Fruit fly (Drosophila melanogaster): ENCODE data around the gene ND-20L.

Gene ND-20L

dm6 chr3R:29548751-29549150, 33.2 kb downstream of the ND-20L start (continued):
- TF ChIP-seq CkIIα-i1 (GFP tag; IDR thresholded peaks at IDR 0.05), result no peak
- no peak for TF ChIP-seq Camta (GFP tag; optimal IDR thresholded peaks at IDR 0.05)
- peak; percentile 40 for TF ChIP-seq CG3407 (GFP tag; optimal IDR thresholded peaks at IDR 0.05)
- TF ChIP-seq lilli (GFP tag; optimal IDR thresholded peaks at IDR 0.05), result no peak
- no peak for TF ChIP-seq CG10274 (GFP tag; optimal IDR thresholded peaks at IDR 0.05)
- TF ChIP-seq stwl (tag; optimal IDR thresholded peaks at IDR 0.05), result no peak
- TF ChIP-seq Lpt (GFP tag; optimal IDR thresholded peaks at IDR 0.05), result no peak
- TF ChIP-seq CG15073 (GFP tag; optimal IDR thresholded peaks at IDR 0.05), result no peak
- no peak for TF ChIP-seq fd64A (GFP tag; optimal IDR thresholded peaks at IDR 0.05)
- no peak for TF ChIP-seq Hmx (GFP tag; optimal IDR thresholded peaks at IDR 0.05)
- no peak for TF ChIP-seq Poxn (GFP tag; IDR thresholded peaks at IDR 0.05)
- TF ChIP-seq sens (GFP tag), result peak; percentile 68
- TF ChIP-seq CG3065 (GFP tag; optimal IDR thresholded peaks at IDR 0.05), result no peak
- TF ChIP-seq MTF-1 (GFP tag; optimal IDR thresholded peaks at IDR 0.05; ENCODE audit: borderline replicate concordance), result peak; percentile 0
- TF ChIP-seq CG15011 (GFP tag; optimal IDR thresholded peaks at IDR 0.05), result no peak
- TF ChIP-seq CG8924 (tag; optimal IDR thresholded peaks at IDR 0.05), result no peak
- TF ChIP-seq NK7.1 (GFP tag; optimal IDR thresholded peaks at IDR 0.05), result no peak
- no peak for TF ChIP-seq fd96Cb (tag; optimal IDR thresholded peaks at IDR 0.05)
- no peak for TF ChIP-seq Doc2 (GFP tag; IDR thresholded peaks at IDR 0.05)
- no peak for TF ChIP-seq gsb (GFP tag; IDR thresholded peaks at IDR 0.05)
- no peak for TF ChIP-seq Sox102F (GFP tag; optimal IDR thresholded peaks at IDR 0.05)
- TF ChIP-seq Sry-β (GFP tag; optimal IDR thresholded peaks at IDR 0.05), result no peak
- no peak for TF ChIP-seq amos (GFP tag; IDR thresholded peaks at IDR 0.05; ENCODE audit: partially characterized antibody)
- TF ChIP-seq CG2199 (GFP tag; IDR thresholded peaks at IDR 0.05), result no peak
- peak; percentile 17 for TF ChIP-seq CG2202 (tag; optimal IDR thresholded peaks at IDR 0.05)
- no peak for TF ChIP-seq bowl (GFP tag; IDR thresholded peaks at IDR 0.05)
- TF ChIP-seq CG8478 (optimal IDR thresholded peaks at IDR 0.05), result no peak
- no peak for TF ChIP-seq pb (GFP tag; optimal IDR thresholded peaks at IDR 0.05)
- TF ChIP-seq CG8359 (GFP tag; optimal IDR thresholded peaks at IDR 0.05; ENCODE audit: borderline replicate concordance), result peak; percentile 35
- TF ChIP-seq sima (GFP tag; optimal IDR thresholded peaks at IDR 0.05), result no peak
- TF ChIP-seq cwo (GFP tag; optimal IDR thresholded peaks at IDR 0.05), result no peak
- TF ChIP-seq CG3726 (GFP tag; IDR thresholded peaks at IDR 0.05), result no peak
- TF ChIP-seq CrebB (tag; optimal IDR thresholded peaks at IDR 0.05), result no peak
- no peak for TF ChIP-seq CG14860 (GFP tag; IDR thresholded peaks at IDR 0.05; ENCODE audit: partially characterized antibody)
- no peak for TF ChIP-seq CG13424 (tag; optimal IDR thresholded peaks at IDR 0.05)
- no peak for TF ChIP-seq CG10654 (GFP tag; optimal IDR thresholded peaks at IDR 0.05)
- no peak for TF ChIP-seq Pdp1 (GFP tag; optimal IDR thresholded peaks at IDR 0.05)
- no peak for TF ChIP-seq CG16815 (GFP tag; optimal IDR thresholded peaks at IDR 0.05)
- TF ChIP-seq CG17612 (GFP tag; IDR thresholded peaks at IDR 0.05), result no peak
- TF ChIP-seq CG6813 (GFP tag; optimal IDR thresholded peaks at IDR 0.05), result peak; percentile 60
- TF ChIP-seq Stat92E (GFP tag; optimal IDR thresholded peaks at IDR 0.05), result no peak
- no peak for TF ChIP-seq Kr (GFP tag; optimal IDR thresholded peaks at IDR 0.05)
- TF ChIP-seq ac (GFP tag; optimal IDR thresholded peaks at IDR 0.05), result peak; percentile 62
- TF ChIP-seq tio (GFP tag; optimal IDR thresholded peaks at IDR 0.05), result no peak
- no peak for TF ChIP-seq nau (GFP tag; optimal IDR thresholded peaks at IDR 0.05)
- TF ChIP-seq tgo (GFP tag; IDR thresholded peaks at IDR 0.05), result no peak
- peak in 1 of 2 experiments; percentile 29 for TF ChIP-seq chif (GFP tag; optimal IDR thresholded peaks at IDR 0.05)
- TF ChIP-seq CG13287 (GFP tag; IDR thresholded peaks at IDR 0.05; ENCODE audit: partially characterized antibody), result no peak
- no peak for TF ChIP-seq Nf-YB (GFP tag; optimal IDR thresholded peaks at IDR 0.05)
- no peak for TF ChIP-seq chinmo (GFP tag; IDR thresholded peaks at IDR 0.05; ENCODE audit: partially characterized antibody)
- TF ChIP-seq ttk (GFP tag; IDR thresholded peaks at IDR 0.05), result no peak
